Fruit fly (Drosophila melanogaster) whole organism, embryonic: Measurements from ENCODE around the gene CG10337.

Experiments
- Antp ChIP-seq: fragments of 200-800 bp; sonication (Bioruptor generic); optimal IDR thresholded peaks from 3 replicates; lab custom pipeline; 2016; ENCODE audit warnings: missing biosample characterization, missing genetic modification characterization
- Awh ChIP-seq: fragments of 200-800 bp; sonication (Bioruptor generic); IDR thresholded peaks from 2 replicates; pipeline ENCODE4, ENCODE4 v1.3.6; 2022; ENCODE audit warnings: missing biosample characterization, missing genetic modification characterization
- CG10267 ChIP-seq: fragments of 200-800 bp; sonication (Bioruptor generic); optimal IDR thresholded peaks from 2 replicates; lab custom pipeline; 2018; ENCODE audit warnings: missing biosample characterization, mild to moderate bottlenecking, missing genetic modification characterization, moderate library complexity
- CG10543 ChIP-seq: fragments of 200-800 bp; sonication (Bioruptor generic); optimal IDR thresholded peaks from 3 replicates; lab custom pipeline; 2017; ENCODE audit warnings: missing biosample characterization, mild to moderate bottlenecking, missing genetic modification characterization, moderate library complexity
- CG13287 ChIP-seq: fragments of 200-800 bp; sonication (Bioruptor generic); IDR thresholded peaks from 2 replicates; pipeline ENCODE4 v1.3.6; 2022; ENCODE audit warnings: missing biosample characterization, missing genetic modification characterization; ENCODE audit not compliant: partially characterized antibody
- CG13424 ChIP-seq: fragments of 200-800 bp; sonication (Bioruptor generic); optimal IDR thresholded peaks from 2 replicates; lab custom pipeline; 2019; ENCODE audit warnings: missing biosample characterization, mild to moderate bottlenecking, missing genetic modification characterization, moderate library complexity
- CG13624 ChIP-seq: fragments of 200-800 bp; sonication (Bioruptor generic); optimal IDR thresholded peaks from 2 replicates; lab custom pipeline; 2016; ENCODE audit warnings: missing biosample characterization, missing genetic modification characterization
- CG15011 ChIP-seq: fragments of 200-800 bp; sonication (Bioruptor generic); optimal IDR thresholded peaks from 3 replicates; lab custom pipeline; 2018; ENCODE audit warnings: missing biosample characterization, mild to moderate bottlenecking, missing genetic modification characterization
- CG15073 ChIP-seq: fragments of 200-800 bp; sonication (Bioruptor generic); optimal IDR thresholded peaks from 2 replicates; lab custom pipeline; 2016; ENCODE audit warnings: missing biosample characterization, missing genetic modification characterization
- CG15601 ChIP-seq: fragments of 200-800 bp; sonication (Bioruptor generic); optimal IDR thresholded peaks from 3 replicates; lab custom pipeline; 2019; ENCODE audit warnings: missing biosample characterization, mild to moderate bottlenecking, missing genetic modification characterization, moderate library complexity
- CG15696 ChIP-seq: fragments of 200-800 bp; sonication (Bioruptor generic); optimal IDR thresholded peaks from 2 replicates; lab custom pipeline; 2019; ENCODE audit warnings: missing biosample characterization, mild to moderate bottlenecking, missing genetic modification characterization, moderate library complexity
- CG1792 ChIP-seq: fragments of 200-800 bp; sonication (Bioruptor generic); optimal IDR thresholded peaks from 2 replicates; lab custom pipeline; 2016; ENCODE audit warnings: missing biosample characterization, missing genetic modification characterization
- CG31388 ChIP-seq: fragments of 200-800 bp; sonication (Bioruptor generic); optimal IDR thresholded peaks from 2 replicates; lab custom pipeline; 2016; ENCODE audit warnings: missing biosample characterization, missing genetic modification characterization
- CG34376 ChIP-seq: fragments of 200-800 bp; sonication (Bioruptor generic); optimal IDR thresholded peaks from 2 replicates; lab custom pipeline; 2018; ENCODE audit warnings: missing biosample characterization, mild to moderate bottlenecking, missing genetic modification characterization
- CG34422 ChIP-seq: fragments of 200-800 bp; sonication (Bioruptor generic); IDR thresholded peaks from 3 replicates; pipeline ENCODE4 v1.3.6; 2022; ENCODE audit warnings: missing biosample characterization, missing genetic modification characterization
- CG3995 ChIP-seq: fragments of 200-800 bp; sonication (Bioruptor generic); optimal IDR thresholded peaks from 3 replicates; lab custom pipeline; 2016; ENCODE audit warnings: missing biosample characterization, missing genetic modification characterization
- CG4424 ChIP-seq: fragments of 200-800 bp; sonication (Bioruptor generic); optimal IDR thresholded peaks from 3 replicates; lab custom pipeline; 2016; ENCODE audit warnings: missing biosample characterization, missing genetic modification characterization
- CG6854 ChIP-seq: fragments of 200-800 bp; sonication (Bioruptor generic); optimal IDR thresholded peaks from 3 replicates; lab custom pipeline; 2017; ENCODE audit warnings: missing biosample characterization, mild to moderate bottlenecking, missing genetic modification characterization
- CG7928 ChIP-seq: fragments of 200-800 bp; sonication (Bioruptor generic); optimal IDR thresholded peaks from 2 replicates; lab custom pipeline; 2017; ENCODE audit warnings: missing biosample characterization, mild to moderate bottlenecking, missing genetic modification characterization
- CG8089 ChIP-seq: fragments of 200-800 bp; sonication (Bioruptor generic); optimal IDR thresholded peaks from 3 replicates; lab custom pipeline; 2016; ENCODE audit warnings: missing biosample characterization, missing genetic modification characterization
- CG8924 ChIP-seq: fragments of 200-800 bp; optimal IDR thresholded peaks from 3 replicates; lab custom pipeline; 2019; ENCODE audit warnings: missing biosample characterization, mild to moderate bottlenecking, missing genetic modification characterization, moderate library complexity
- Chrac-16 ChIP-seq: fragments of 200-800 bp; sonication (Bioruptor generic); optimal IDR thresholded peaks from 3 replicates; lab custom pipeline; 2016; ENCODE audit warnings: missing biosample characterization, missing genetic modification characterization
- Dbx ChIP-seq: fragments of 200-800 bp; sonication (Bioruptor generic); IDR thresholded peaks from 3 replicates; pipeline ENCODE4 v1.3.6; 2022; ENCODE audit warnings: missing biosample characterization, missing genetic modification characterization
- Dip2 ChIP-seq: fragments of 200-800 bp; sonication (Bioruptor generic); IDR thresholded peaks from 2 replicates; pipeline ENCODE4 v1.3.6; 2022; ENCODE audit warnings: missing biosample characterization, missing genetic modification characterization
- H15 ChIP-seq: fragments of 200-800 bp; sonication (Bioruptor generic); IDR thresholded peaks from 3 replicates; pipeline ENCODE4 v1.3.6; 2022; ENCODE audit warnings: missing biosample characterization, missing genetic modification characterization
- Hey ChIP-seq: fragments of 200-800 bp; sonication (Bioruptor generic); optimal IDR thresholded peaks from 3 replicates; lab custom pipeline; 2018; ENCODE audit warnings: missing biosample characterization, mild to moderate bottlenecking, missing genetic modification characterization
- MESR4 ChIP-seq: fragments of 200-800 bp; sonication (Bioruptor generic); optimal IDR thresholded peaks from 2 replicates; lab custom pipeline; 2018; ENCODE audit warnings: missing biosample characterization, mild to moderate bottlenecking, missing genetic modification characterization, moderate library complexity
- Max ChIP-seq: fragments of 200-800 bp; sonication (Bioruptor generic); optimal IDR thresholded peaks from 2 replicates; lab custom pipeline; 2016; ENCODE audit warnings: missing biosample characterization, mild to moderate bottlenecking, missing genetic modification characterization
- Taf1 ChIP-seq: fragments of 200-800 bp; sonication (Bioruptor generic); IDR thresholded peaks from 2 replicates; pipeline ENCODE4 v1.3.6; 2022; ENCODE audit warnings: missing biosample characterization, missing genetic modification characterization
- Xbp1 ChIP-seq: fragments of 200-800 bp; sonication (Bioruptor generic); optimal IDR thresholded peaks from 3 replicates; lab custom pipeline; 2016; ENCODE audit warnings: missing biosample characterization, mild to moderate bottlenecking, missing genetic modification characterization
- ap ChIP-seq: fragments of 200-800 bp; sonication (Bioruptor generic); IDR thresholded peaks from 2 replicates; pipeline ENCODE4 v1.3.6; 2022; ENCODE audit warnings: missing biosample characterization, missing genetic modification characterization
- br ChIP-seq: fragments of >200 bp; optimal IDR thresholded peaks from 2 replicates; lab custom pipeline; 2017
- bsh ChIP-seq, 2 experiments: fragments of 200-800 bp; sonication (Bioruptor generic); optimal IDR thresholded peaks; 2 replicates each; lab custom pipeline; 2017 to 2018; ENCODE audit warnings: mild to moderate bottlenecking in 2 of 2, missing biosample characterization in 2 of 2, missing genetic modification characterization in 2 of 2, moderate library complexity in 1 of 2
- fu2 ChIP-seq: fragments of 200-800 bp; sonication (Bioruptor generic); optimal IDR thresholded peaks from 2 replicates; lab custom pipeline; 2016; ENCODE audit warnings: missing biosample characterization, missing genetic modification characterization
- gcm2 ChIP-seq: fragments of 200-800 bp; sonication (Bioruptor generic); optimal IDR thresholded peaks from 2 replicates; lab custom pipeline; 2016; ENCODE audit warnings: missing biosample characterization, missing genetic modification characterization
- gsb-n ChIP-seq: fragments of 200-800 bp; sonication (Bioruptor generic); optimal IDR thresholded peaks from 3 replicates; lab custom pipeline; 2018; ENCODE audit warnings: missing biosample characterization, mild to moderate bottlenecking, missing genetic modification characterization
- gt ChIP-seq: fragments of 200-800 bp; sonication (Bioruptor generic); IDR thresholded peaks from 2 replicates; pipeline ENCODE4 v1.3.6; 2022; ENCODE audit warnings: missing biosample characterization, missing genetic modification characterization
- h ChIP-seq: fragments of >200 bp; optimal IDR thresholded peaks from 2 replicates; lab custom pipeline; 2017
- hbn ChIP-seq: fragments of 200-800 bp; sonication (Bioruptor generic); IDR thresholded peaks from 2 replicates; pipeline ENCODE4 v1.3.6; 2022; ENCODE audit warnings: missing biosample characterization, missing genetic modification characterization; ENCODE audit not compliant: partially characterized antibody
- jigr1 ChIP-seq: fragments of 200-800 bp; sonication (Bioruptor generic); IDR thresholded peaks from 3 replicates; pipeline ENCODE4 v1.3.6; 2022; ENCODE audit warnings: missing biosample characterization, missing genetic modification characterization
- lola ChIP-seq, 3 experiments: fragments of >200 bp in 2 of 3; fragments of 200-800 bp in 1 of 3; sonication (Bioruptor generic) in 1 of 3; optimal IDR thresholded peaks; 2 replicates each; lab custom pipeline; 2017 to 2019; ENCODE audit warnings: missing biosample characterization in 3 of 3, missing genetic modification characterization in 3 of 3, mild to moderate bottlenecking in 1 of 3, moderate library complexity in 1 of 3
- nom ChIP-seq: fragments of 200-800 bp; sonication (Bioruptor generic); optimal IDR thresholded peaks from 2 replicates; lab custom pipeline; 2017; ENCODE audit warnings: missing biosample characterization, missing genetic modification characterization, mild to moderate bottlenecking, moderate library complexity, missing genetic modification reagents
- otp ChIP-seq: fragments of 200-800 bp; sonication (Bioruptor generic); IDR thresholded peaks from 3 replicates; pipeline ENCODE4, ENCODE4 v1.3.6; 2022; ENCODE audit warnings: missing biosample characterization, missing genetic modification characterization
- sim ChIP-seq: fragments of 200-800 bp; sonication (Bioruptor generic); IDR thresholded peaks from 2 replicates; pipeline ENCODE4 v1.3.6; 2022; ENCODE audit warnings: missing biosample characterization, missing genetic modification characterization
- sna ChIP-seq: fragments of 200-800 bp; sonication (Bioruptor generic); IDR thresholded peaks from 2 replicates; pipeline ENCODE4 v1.3.6; 2022; ENCODE audit warnings: missing biosample characterization, missing genetic modification characterization; ENCODE audit not compliant: partially characterized antibody
- so ChIP-seq: fragments of 200-800 bp; sonication (Bioruptor generic); IDR thresholded peaks from 3 replicates; pipeline ENCODE4 v1.3.6; 2022; ENCODE audit warnings: missing biosample characterization, missing genetic modification characterization
- stc ChIP-seq: fragments of 200-800 bp; sonication (Bioruptor generic); IDR thresholded peaks from 2 replicates; pipeline ENCODE4 v1.3.6; 2022; ENCODE audit warnings: missing biosample characterization, missing genetic modification characterization
- tio ChIP-seq: fragments of 200-800 bp; sonication (Bioruptor generic); optimal IDR thresholded peaks from 2 replicates; lab custom pipeline; 2017; ENCODE audit warnings: missing biosample characterization, missing genetic modification characterization, inconsistent platforms
- tna ChIP-seq: fragments of 200-800 bp; sonication (Bioruptor generic); IDR thresholded peaks from 2 replicates; pipeline ENCODE4 v1.3.6; 2022; ENCODE audit warnings: missing biosample characterization, missing genetic modification characterization; ENCODE audit not compliant: partially characterized antibody
- tx ChIP-seq: fragments of 200-800 bp; sonication (Bioruptor generic); optimal IDR thresholded peaks from 2 replicates; lab custom pipeline; 2016; ENCODE audit warnings: missing biosample characterization, missing genetic modification characterization
- vvl ChIP-seq: fragments of 200-800 bp; sonication (Bioruptor generic); IDR thresholded peaks from 2 replicates; pipeline ENCODE4 v1.3.6; 2022; ENCODE audit warnings: missing biosample characterization, missing genetic modification characterization

The CG10337 gene

DNA sequence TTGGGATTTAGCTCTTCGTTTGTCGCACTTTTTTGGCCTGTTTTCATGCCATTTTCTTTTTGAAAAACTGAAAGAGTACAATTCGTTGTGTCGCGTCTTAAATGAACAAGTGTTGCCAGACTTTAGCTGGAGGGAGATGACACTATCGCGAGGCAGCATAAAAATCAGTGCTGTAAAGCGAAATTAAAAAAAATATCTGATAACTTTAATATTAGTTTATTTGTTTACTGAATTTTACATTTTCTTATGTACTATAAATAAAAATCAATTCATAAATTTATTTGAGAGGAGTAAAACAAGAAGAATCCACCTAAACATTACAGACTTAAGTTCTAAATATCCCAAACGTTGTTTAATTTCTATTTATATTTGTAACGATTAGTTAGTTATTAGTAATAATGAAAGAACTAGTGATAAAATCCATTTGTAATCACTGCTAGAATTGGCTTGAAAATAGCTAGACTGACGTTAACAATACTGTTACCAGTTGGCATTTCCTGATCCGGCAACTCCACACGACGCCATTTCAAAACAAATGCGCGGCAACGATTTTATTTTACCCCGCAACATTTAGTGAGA is 30.5 kb upstream of the CG10337 start, which contains the start of the genes spi and msb1l (continued):
- TF ChIP-seq ap (GFP tag; lab: Robert Waterston, UW) = no peak
- TF ChIP-seq fu2 (GFP tag; lab: Kevin White, UChicago) = no peak
- no peak for TF ChIP-seq CG8089 (GFP tag; lab: Kevin White, UChicago)
- TF ChIP-seq CG6854 (GFP tag; lab: Kevin White, UChicago) = no peak
- TF ChIP-seq CG1792 (GFP tag; lab: Kevin White, UChicago) = no peak
- no peak for TF ChIP-seq CG31388 (GFP tag; lab: Kevin White, UChicago)
- peak; percentile 62 for TF ChIP-seq CG15696 (tag; lab: Kevin White, UChicago)
- TF ChIP-seq CG13287 (GFP tag; lab: Robert Waterston, UW) = peak; percentile 57
- peak; percentile 30 for TF ChIP-seq CG10543 (GFP tag; lab: Kevin White, UChicago)
- TF ChIP-seq CG7928 (GFP tag; lab: Kevin White, UChicago) = no peak
- TF ChIP-seq CG4424 (GFP tag; lab: Kevin White, UChicago) = peak; percentile 65
- peak; percentile 96 for TF ChIP-seq CG10267
- TF ChIP-seq CG13624 (GFP tag; lab: Kevin White, UChicago) = no peak
- TF ChIP-seq Awh = no peak
- TF ChIP-seq Xbp1 = peak; percentile 72
- peak; percentile 52; the same call in 1 of the 3 replicates for TF ChIP-seq jigr1 (GFP tag; lab: Robert Waterston, UW)
- TF ChIP-seq CG15011 = no peak
- TF ChIP-seq CG3995 = peak; percentile 90
- no peak for TF ChIP-seq Hey (tag; lab: Kevin White, UChicago)
- TF ChIP-seq CG34376 (GFP tag; lab: Kevin White, UChicago) = no peak
- no peak for TF ChIP-seq Dip2 (GFP tag; lab: Robert Waterston, UW)
- no peak for TF ChIP-seq sim (GFP tag; lab: Robert Waterston, UW)
- TF ChIP-seq gt (GFP tag; lab: Robert Waterston, UW) = no peak
- TF ChIP-seq hbn (GFP tag; lab: Robert Waterston, UW) = no peak
- TF ChIP-seq H15 = peak; percentile 54; the same call in 1 of the 3 replicates
- no peak for TF ChIP-seq h (lab: Kevin White, UChicago)
- no peak for TF ChIP-seq Antp (GFP tag; lab: Kevin White, UChicago)
- no peak for TF ChIP-seq stc (GFP tag; lab: Robert Waterston, UW)
- TF ChIP-seq sna (GFP tag; lab: Robert Waterston, UW) = 0 out of 2 replicates have a peak, but pooled peaks have one; percentile 25
- TF ChIP-seq gcm2 (GFP tag; lab: Kevin White, UChicago) = no peak
- 0 out of 3 replicates have a peak, but pooled peaks have one; percentile 5 for TF ChIP-seq otp (GFP tag; lab: Robert Waterston, UW)
- TF ChIP-seq vvl (GFP tag; lab: Robert Waterston, UW) = no peak; the same call in 1 of the 2 replicates
- TF ChIP-seq CG8924 (tag; lab: Kevin White, UChicago) = peak; percentile 65
- peak; percentile 54 for TF ChIP-seq Chrac-16 (GFP tag; lab: Kevin White, UChicago)
- peak; percentile 32 for TF ChIP-seq gsb-n (tag; lab: Kevin White, UChicago)
- peak in 1 of 3 experiments; percentile 65 for TF ChIP-seq lola (GFP tag; optimal IDR thresholded peaks at IDR 0.05; lab: Kevin White, UChicago)
- TF ChIP-seq CG15073 (GFP tag; lab: Kevin White, UChicago) = no peak
- TF ChIP-seq CG15601 = peak; percentile 42
- TF ChIP-seq bsh (GFP tag; optimal IDR thresholded peaks at IDR 0.05; lab: Kevin White, UChicago) = peak in 1 of 2 experiments; percentile 15
- TF ChIP-seq MESR4 (GFP tag; lab: Kevin White, UChicago) = peak; percentile 71
- TF ChIP-seq tio (GFP tag; lab: Kevin White, UChicago) = no peak
- peak; percentile 65; the same call in 2 of the 3 replicates for TF ChIP-seq Dbx
- TF ChIP-seq Taf1 (GFP tag; lab: Robert Waterston, UW) = no peak
- TF ChIP-seq tx (GFP tag; lab: Kevin White, UChicago) = no peak
- no peak for TF ChIP-seq CG34422 (GFP tag; lab: Robert Waterston, UW)
- no peak for TF ChIP-seq Max (GFP tag; lab: Kevin White, UChicago)
- peak; percentile 66 for TF ChIP-seq CG13424
- TF ChIP-seq nom (GFP tag; lab: Kevin White, UChicago) = no peak
- TF ChIP-seq br (lab: Kevin White, UChicago) = no peak
- no peak for TF ChIP-seq so (GFP tag; lab: Robert Waterston, UW)
- TF ChIP-seq tna (GFP tag; lab: Robert Waterston, UW) = no peak
